Worm (Caenorhabditis elegans): ENCODE data around the gene gst-40.

- TF ChIP-seq him-1 (tag; optimal IDR thresholded peaks at IDR 0.05) = no peak
- TF ChIP-seq dao-5 (tag; optimal IDR thresholded peaks at IDR 0.05) = no peak
- no peak for TF ChIP-seq W03F9.2 (tag; optimal IDR thresholded peaks at IDR 0.05)
Observed at ce11 chrIV:756956-757355, 3.3 kb upstream of the gst-40 start.

Measured in whole organism, L4/young adult.